Worm (Caenorhabditis elegans): ENCODE results near the gene sli-1.

Gene sli-1

DNA sequence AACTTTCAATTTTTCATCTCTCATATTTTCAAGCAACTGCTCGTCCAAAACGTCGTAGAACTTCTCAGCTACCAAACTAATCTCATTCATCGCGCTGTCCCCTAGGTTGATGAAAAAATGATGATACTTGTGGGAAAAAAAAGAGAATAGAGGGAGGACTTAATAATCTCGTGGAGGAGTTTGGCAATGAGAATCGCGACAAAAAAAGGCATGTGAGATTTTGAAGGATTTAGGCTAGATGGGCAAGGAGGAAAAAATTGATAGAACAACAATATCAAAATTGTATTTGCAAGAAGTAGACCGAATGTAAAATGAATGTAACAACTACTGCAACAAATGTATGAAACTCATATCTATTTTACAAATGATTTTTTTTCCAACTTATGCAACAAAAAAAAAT, 43.1 kb downstream of the sli-1 start, which contains the start of gene Y9C12A.1:
Y9C12A.1 (minus strand) TSS at position 101 of the 400 bp plus-strand sequence.
- no peak for TF ChIP-seq M03D4.4 (tag; optimal IDR thresholded peaks at IDR 0.05)
- no peak for TF ChIP-seq snpc-4 (tag; optimal IDR thresholded peaks at IDR 0.05)
- TF ChIP-seq lin-32 (GFP tag; optimal IDR thresholded peaks at IDR 0.05), result no peak
- TF ChIP-seq mab-5 (tag; optimal IDR thresholded peaks at IDR 0.05), result no peak
- no peak for TF ChIP-seq ham-2 (GFP tag; optimal IDR thresholded peaks at IDR 0.05)
- no peak for TF ChIP-seq mep-1 (tag; optimal IDR thresholded peaks at IDR 0.05)
- TF ChIP-seq nhr-28 (tag; optimal IDR thresholded peaks at IDR 0.05), result no peak
- no peak for TF ChIP-seq nhr-76 (tag; optimal IDR thresholded peaks at IDR 0.05)
- TF ChIP-seq hlh-1 (tag; optimal IDR thresholded peaks at IDR 0.05), result no peak
- no peak for TF ChIP-seq nhr-2 (tag; optimal IDR thresholded peaks at IDR 0.05)
- TF ChIP-seq elt-1 (tag; optimal IDR thresholded peaks at IDR 0.05; ENCODE audit: borderline replicate concordance, insufficient read depth), result no peak
- no peak for TF ChIP-seq ces-1 (GFP tag; optimal IDR thresholded peaks at IDR 0.05)
- TF ChIP-seq ceh-83 (GFP tag; optimal IDR thresholded peaks at IDR 0.05), result no peak

DNA sequence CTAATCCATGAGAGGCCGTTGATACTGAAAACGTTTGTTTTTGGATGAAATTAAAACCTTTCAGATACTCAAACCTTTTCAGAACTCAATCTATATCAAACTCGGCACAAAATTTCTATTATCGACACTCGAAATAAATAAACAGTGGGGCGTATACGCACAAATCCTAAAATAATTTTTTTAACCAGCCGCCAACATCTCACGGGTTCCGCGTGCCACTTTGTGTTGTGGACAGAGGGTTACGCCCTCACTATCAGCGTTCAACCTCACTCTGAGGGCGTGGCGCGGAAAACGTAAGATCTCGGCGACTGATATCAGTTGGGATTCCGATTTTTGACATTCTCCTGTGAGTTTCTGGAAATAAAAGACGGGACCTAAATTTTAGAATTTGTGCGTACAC, 44.4 kb downstream of the sli-1 start:
- TF ChIP-seq sem-2 (GFP tag; optimal IDR thresholded peaks at IDR 0.05) (no peak), nhr-12 (tag; optimal IDR thresholded peaks at IDR 0.05) (no peak), mab-5 (tag; optimal IDR thresholded peaks at IDR 0.05) (no peak), elt-1 (tag; optimal IDR thresholded peaks at IDR 0.05; ENCODE audit: borderline replicate concordance, insufficient read depth) (no peak), drap-1 (GFP tag; optimal IDR thresholded peaks at IDR 0.05) (no peak), snpc-4 (tag; optimal IDR thresholded peaks at IDR 0.05) (no peak), unc-120 (tag; optimal IDR thresholded peaks at IDR 0.05; ENCODE audit: poor library complexity, severe bottlenecking) (no peak), ceh-83 (GFP tag; optimal IDR thresholded peaks at IDR 0.05) (no peak), unc-62 (GFP tag; optimal IDR thresholded peaks at IDR 0.05) (no peak), nhr-237 (tag; optimal IDR thresholded peaks at IDR 0.05) (no peak), cnd-1 (tag; optimal IDR thresholded peaks at IDR 0.05) (no peak), flh-1 (GFP tag; optimal IDR thresholded peaks at IDR 0.05) (no peak), M03D4.4 (tag; optimal IDR thresholded peaks at IDR 0.05) (no peak), elt-3 (tag; optimal IDR thresholded peaks at IDR 0.05) (no peak), ztf-11 (tag; optimal IDR thresholded peaks at IDR 0.05) (no peak)

DNA sequence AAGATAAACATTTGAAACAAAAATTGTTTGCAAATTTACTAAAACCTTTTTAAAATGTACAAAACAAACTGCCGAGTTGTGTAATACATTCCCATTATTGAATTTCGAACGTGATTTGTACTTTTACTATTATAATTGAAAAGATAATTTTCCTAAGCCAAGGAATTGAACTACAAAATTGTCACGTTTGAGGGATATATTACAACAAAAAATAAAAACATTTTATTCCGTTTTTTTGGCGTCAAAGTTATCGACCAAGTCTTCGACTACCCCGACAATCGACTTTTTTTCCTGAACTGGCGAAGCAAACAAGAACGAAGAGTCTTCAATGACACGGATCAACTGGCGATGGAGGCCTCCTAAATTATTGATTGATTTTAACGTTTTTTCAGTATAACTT, 44.8 kb downstream of the sli-1 start, which contains the start of gene T19D7.7:
T19D7.7 (minus strand) TSS at position 101 of the 400 bp plus-strand sequence.
- no peak for TF ChIP-seq elt-3 (tag; optimal IDR thresholded peaks at IDR 0.05)
- no peak for TF ChIP-seq nhr-76 (tag; optimal IDR thresholded peaks at IDR 0.05)
- TF ChIP-seq zip-8 (tag; optimal IDR thresholded peaks at IDR 0.05), result no peak
- no peak for TF ChIP-seq drap-1 (GFP tag; optimal IDR thresholded peaks at IDR 0.05)
- no peak for TF ChIP-seq ceh-83 (GFP tag; optimal IDR thresholded peaks at IDR 0.05)
- TF ChIP-seq nhr-28 (tag; optimal IDR thresholded peaks at IDR 0.05), result no peak
- TF ChIP-seq mep-1 (tag; optimal IDR thresholded peaks at IDR 0.05), result no peak
- TF ChIP-seq nhr-237 (tag; optimal IDR thresholded peaks at IDR 0.05), result no peak
- no peak for TF ChIP-seq mab-5 (tag; optimal IDR thresholded peaks at IDR 0.05)
- TF ChIP-seq tbx-8 (GFP tag; optimal IDR thresholded peaks at IDR 0.05), result no peak
- no peak for TF ChIP-seq bed-3 (GFP tag; optimal IDR thresholded peaks at IDR 0.05)
- no peak for TF ChIP-seq elt-1 (tag; optimal IDR thresholded peaks at IDR 0.05; ENCODE audit: borderline replicate concordance, insufficient read depth)
- TF ChIP-seq nhr-12 (tag; optimal IDR thresholded peaks at IDR 0.05), result no peak
- TF ChIP-seq nhr-2 (tag; optimal IDR thresholded peaks at IDR 0.05), result no peak
- no peak for TF ChIP-seq unc-120 (tag; optimal IDR thresholded peaks at IDR 0.05; ENCODE audit: poor library complexity, severe bottlenecking)
- no peak for TF ChIP-seq sem-2 (GFP tag; optimal IDR thresholded peaks at IDR 0.05)
- TF ChIP-seq blmp-1 (tag; optimal IDR thresholded peaks at IDR 0.05), result no peak
- no peak for TF ChIP-seq sptf-1 (tag; optimal IDR thresholded peaks at IDR 0.05)
- no peak for TF ChIP-seq ceh-43 (GFP tag; optimal IDR thresholded peaks at IDR 0.05)

DNA sequence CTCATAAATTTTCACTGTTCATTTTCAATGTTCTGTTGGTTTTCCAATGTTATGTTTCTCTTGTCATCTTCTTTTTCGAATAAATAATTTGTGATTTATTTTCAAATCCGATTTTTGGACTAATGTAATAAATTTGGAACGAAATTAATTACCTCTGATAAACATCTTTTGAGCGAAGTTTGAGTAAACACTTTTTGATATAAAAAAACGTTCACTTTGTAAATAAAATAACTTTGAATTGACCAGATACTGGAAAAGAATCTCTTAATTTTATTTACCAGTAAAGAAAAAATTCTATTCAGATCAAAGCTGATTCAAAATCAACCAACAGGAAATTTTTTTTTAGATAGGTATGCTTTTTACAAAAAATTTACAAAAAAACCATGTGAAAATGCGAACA, 54.0 kb downstream of the sli-1 start, which contains the start of gene lgc-32:
lgc-32 (plus strand) TSS at position 301 of the 400 bp plus-strand sequence.
- no peak for TF ChIP-seq drap-1 (GFP tag; optimal IDR thresholded peaks at IDR 0.05)
- no peak for TF ChIP-seq snpc-4 (tag; optimal IDR thresholded peaks at IDR 0.05)
- no peak for TF ChIP-seq hlh-1 (tag; optimal IDR thresholded peaks at IDR 0.05)
- TF ChIP-seq lin-13 (tag; optimal IDR thresholded peaks at IDR 0.05), result no peak
- TF ChIP-seq ham-2 (GFP tag; optimal IDR thresholded peaks at IDR 0.05), result no peak
- no peak for TF ChIP-seq zip-8 (tag; optimal IDR thresholded peaks at IDR 0.05)
- no peak for TF ChIP-seq unc-62 (GFP tag; optimal IDR thresholded peaks at IDR 0.05)
- no peak for TF ChIP-seq sptf-1 (tag; optimal IDR thresholded peaks at IDR 0.05)
- TF ChIP-seq elt-3 (tag; optimal IDR thresholded peaks at IDR 0.05), result no peak
- no peak for TF ChIP-seq ceh-83 (GFP tag; optimal IDR thresholded peaks at IDR 0.05)
- no peak for TF ChIP-seq M03D4.4 (tag; optimal IDR thresholded peaks at IDR 0.05)
- TF ChIP-seq tbx-8 (GFP tag; optimal IDR thresholded peaks at IDR 0.05), result no peak
- no peak for TF ChIP-seq nhr-28 (tag; optimal IDR thresholded peaks at IDR 0.05)
- TF ChIP-seq unc-39 (tag; optimal IDR thresholded peaks at IDR 0.05), result no peak
- no peak for TF ChIP-seq mep-1 (tag; optimal IDR thresholded peaks at IDR 0.05)
- no peak for TF ChIP-seq unc-120 (tag; optimal IDR thresholded peaks at IDR 0.05; ENCODE audit: poor library complexity, severe bottlenecking)
- no peak for TF ChIP-seq nhr-12 (tag; optimal IDR thresholded peaks at IDR 0.05)

Measured in whole organism, mixed stage, embryonic.